Fruit fly (Drosophila melanogaster): ENCODE results near the gene Nmd3.
A peak's percentile ranks its signal among the peaks of the same experiment; 100 is the strongest.

The Nmd3 gene

dm6 chrX:2155868-2156267, 28.6 kb downstream of the Nmd3 start (continued):
- TF ChIP-seq CG8359 (GFP tag; optimal IDR thresholded peaks at IDR 0.05; ENCODE audit: borderline replicate concordance) (no peak), al (GFP tag; IDR thresholded peaks at IDR 0.05) (no peak), cwo (GFP tag; optimal IDR thresholded peaks at IDR 0.05) (no peak), nmo (GFP tag; optimal IDR thresholded peaks at IDR 0.05) (peak; percentile 20), her (GFP tag; optimal IDR thresholded peaks at IDR 0.05) (no peak), jumu (GFP tag; optimal IDR thresholded peaks at IDR 0.05) (no peak), hb (GFP tag; IDR thresholded peaks at IDR 0.05; ENCODE audit: partially characterized antibody) (no peak), Jarid2 (GFP tag; optimal IDR thresholded peaks at IDR 0.05) (no peak), twi (tag; optimal IDR thresholded peaks at IDR 0.05) (no peak), Dad (GFP tag; optimal IDR thresholded peaks at IDR 0.05) (no peak), CG11247 (GFP tag; IDR thresholded peaks at IDR 0.05) (no peak), peb (GFP tag; IDR thresholded peaks at IDR 0.05) (no peak), croc (GFP tag; conservative IDR thresholded peaks at IDR 0.05) (no peak), amos (GFP tag; IDR thresholded peaks at IDR 0.05; ENCODE audit: partially characterized antibody) (no peak), Nf-YB (GFP tag; optimal IDR thresholded peaks at IDR 0.05) (peak; percentile 48), CG32767 (GFP tag; IDR thresholded peaks at IDR 0.05) (no peak), sens-2 (GFP tag; IDR thresholded peaks at IDR 0.05) (no peak), nerfin-1 (tag; optimal IDR thresholded peaks at IDR 0.05) (peak; percentile 10), CG13424 (tag; optimal IDR thresholded peaks at IDR 0.05) (no peak), CG6689 (GFP tag; IDR thresholded peaks at IDR 0.05) (no peak), trem (tag; optimal IDR thresholded peaks at IDR 0.05) (no peak), Abd-B (GFP tag; optimal IDR thresholded peaks at IDR 0.05) (no peak), cg (GFP tag; optimal IDR thresholded peaks at IDR 0.05) (peak; percentile 59), sr (GFP tag; IDR thresholded peaks at IDR 0.05) (no peak), ind (GFP tag; optimal IDR thresholded peaks at IDR 0.05) (no peak), CG14965 (GFP tag; optimal IDR thresholded peaks at IDR 0.05; ENCODE audit: borderline replicate concordance) (no peak), Six4 (GFP tag; optimal IDR thresholded peaks at IDR 0.05) (peak; percentile 43), Oaz (GFP tag; IDR thresholded peaks at IDR 0.05) (no peak), CG4854 (GFP tag; optimal IDR thresholded peaks at IDR 0.05) (no peak), exex (tag; optimal IDR thresholded peaks at IDR 0.05) (peak; percentile 9), CG13123 (GFP tag; optimal IDR thresholded peaks at IDR 0.05) (no peak), ac (GFP tag; optimal IDR thresholded peaks at IDR 0.05) (no peak), CG6175 (GFP tag; IDR thresholded peaks at IDR 0.05) (no peak), Dll (GFP tag; IDR thresholded peaks at IDR 0.05; ENCODE audit: partially characterized antibody) (0 out of 4 replicates have a peak, but pooled peaks have one; percentile 22), row (GFP tag; IDR thresholded peaks at IDR 0.05) (peak; percentile 64), E2f2 (GFP tag; IDR thresholded peaks at IDR 0.05) (peak; percentile 64), CG10431 (GFP tag; optimal IDR thresholded peaks at IDR 0.05) (peak; percentile 99), vvl (GFP tag; IDR thresholded peaks at IDR 0.05) (peak; percentile 36; the same call in 1 of the 2 replicates), pb (GFP tag; optimal IDR thresholded peaks at IDR 0.05) (no peak), oc (tag; optimal IDR thresholded peaks at IDR 0.05) (peak; percentile 74), otp (GFP tag; IDR thresholded peaks at IDR 0.05) (no peak), Stat92E (GFP tag; optimal IDR thresholded peaks at IDR 0.05) (peak in 1 of 3 experiments; percentile 2), Antp (GFP tag; optimal IDR thresholded peaks at IDR 0.05) (no peak), CG15514 (GFP tag; optimal IDR thresholded peaks at IDR 0.05) (no peak), Gug (GFP tag; IDR thresholded peaks at IDR 0.05) (no peak), CG18262 (tag; optimal IDR thresholded peaks at IDR 0.05) (peak; percentile 3), Bgb (GFP tag; IDR thresholded peaks at IDR 0.05; ENCODE audit: partially characterized antibody) (peak; percentile 37; the same call in 1 of the 2 replicates), Hsf (GFP tag; optimal IDR thresholded peaks at IDR 0.05) (no peak), ssp (GFP tag; IDR thresholded peaks at IDR 0.05) (no peak), CG7928 (GFP tag; optimal IDR thresholded peaks at IDR 0.05) (no peak), CG8089 (GFP tag; optimal IDR thresholded peaks at IDR 0.05) (no peak)

Data from whole organism, embryonic.